Worm (Caenorhabditis elegans): ENCODE data around the gene ptr-8.

ptr-8 gene

DNA sequence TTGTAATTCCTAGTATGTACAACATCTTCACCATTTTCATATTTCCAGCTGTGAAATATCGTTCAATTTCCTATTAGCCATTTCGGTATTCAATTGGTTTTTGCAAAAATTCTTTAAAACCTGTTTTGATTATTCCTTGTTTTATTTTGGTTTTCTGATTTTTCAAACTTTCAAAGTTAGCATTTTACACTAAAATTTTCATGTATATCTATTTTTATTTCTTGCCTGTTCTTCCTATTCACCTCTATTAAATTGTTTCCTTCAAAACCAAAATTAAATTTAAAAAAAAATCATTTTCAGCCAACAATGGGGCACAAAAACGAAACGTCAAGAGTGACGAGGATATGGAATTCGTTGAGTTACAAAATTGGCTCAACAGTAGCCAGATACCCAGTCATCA is at the start of gene ptr-8:
Gene ptr-8, plus strand, starts transcription at position 301 of the 400 bp plus-strand sequence.
- no peak for TF ChIP-seq unc-62 (GFP tag; optimal IDR thresholded peaks at IDR 0.05)

DNA sequence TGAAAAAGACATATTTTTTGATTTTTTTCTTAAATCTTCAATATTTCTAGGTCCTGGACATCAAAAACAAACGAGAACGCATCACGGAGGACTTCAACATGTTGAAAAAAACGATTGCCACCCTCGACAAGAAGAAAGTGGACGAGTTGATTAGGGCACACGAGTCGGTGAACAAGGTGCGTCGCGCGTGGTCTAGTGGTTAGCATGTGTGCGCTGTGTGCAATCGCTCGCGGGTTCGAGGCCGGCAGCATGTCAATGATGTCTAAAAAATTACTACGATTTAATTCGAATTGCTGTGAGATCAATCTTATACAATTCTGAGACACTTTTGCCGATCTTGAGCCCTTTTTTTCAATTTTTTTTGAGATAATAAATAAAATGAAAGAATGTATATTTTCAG is 49.0 kb upstream of the ptr-8 start:
- no peak for TF ChIP-seq unc-62 (GFP tag; optimal IDR thresholded peaks at IDR 0.05)

DNA sequence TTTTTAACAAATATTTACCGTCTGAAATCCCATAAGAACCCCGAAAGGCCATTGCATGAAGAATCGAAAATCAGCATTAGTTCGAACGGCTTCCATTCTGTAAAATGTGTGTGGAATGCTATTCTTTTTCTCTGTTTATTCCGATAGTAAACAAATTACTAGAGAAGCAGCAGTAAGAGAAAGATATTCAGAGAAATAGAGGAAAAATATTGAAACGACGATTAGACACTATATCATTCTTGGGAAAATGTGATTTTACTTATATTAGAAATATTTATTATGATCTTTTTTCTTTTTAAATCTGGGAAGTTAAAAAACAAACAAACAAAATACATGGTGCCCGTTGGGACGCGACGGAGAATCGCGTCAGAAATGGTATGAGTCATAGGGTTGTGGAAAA is 45.6 kb upstream of the ptr-8 start, which contains the start of gene M106.8:
Gene M106.8, minus strand, starts transcription at position 101 of the 400 bp plus-strand sequence.
- no peak for TF ChIP-seq unc-62 (GFP tag; optimal IDR thresholded peaks at IDR 0.05)

DNA sequence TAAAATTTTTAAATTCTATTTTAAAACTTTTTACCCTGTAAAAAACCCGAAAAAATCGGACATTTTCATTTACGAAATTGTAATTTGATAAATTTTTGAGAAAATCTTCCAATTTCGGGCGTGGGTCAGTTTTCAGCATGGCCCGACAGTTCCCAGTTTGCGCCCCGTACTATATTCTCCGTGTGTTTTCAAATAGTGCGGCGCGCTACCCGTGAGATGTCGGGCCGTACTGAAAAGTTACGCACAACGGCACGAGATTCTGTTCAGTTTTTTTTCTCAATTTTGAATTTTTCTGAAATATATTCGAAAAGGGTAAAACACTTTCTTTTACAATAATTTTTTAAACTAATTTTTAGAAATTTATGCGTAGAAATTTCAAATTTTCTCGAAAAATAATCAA is 42.0 kb upstream of the ptr-8 start:
- no peak for TF ChIP-seq unc-62 (GFP tag; optimal IDR thresholded peaks at IDR 0.05)

DNA sequence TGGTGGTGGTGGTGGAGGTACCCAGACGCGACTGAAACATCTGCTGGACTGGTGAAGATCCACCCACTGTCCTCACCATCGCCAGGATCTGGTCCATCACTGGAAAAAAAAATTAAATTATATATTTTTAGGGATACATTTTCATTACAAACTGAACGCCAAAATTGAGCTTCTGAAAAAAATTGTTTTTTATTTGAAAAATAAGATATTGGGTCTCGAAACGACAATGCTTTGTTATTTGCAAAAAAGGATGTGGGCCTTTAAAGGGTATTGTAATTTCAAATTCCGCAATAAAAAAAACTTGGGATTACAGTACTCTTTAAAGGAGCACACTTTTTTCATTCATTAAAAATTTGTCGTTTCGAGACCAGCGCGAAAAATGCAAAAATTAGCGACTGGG is 39.2 kb upstream of the ptr-8 start, which contains the start of gene M106.2:
Gene M106.2, minus strand, starts transcription at position 101 of the 400 bp plus-strand sequence.
- TF ChIP-seq unc-62 (GFP tag; optimal IDR thresholded peaks at IDR 0.05), result no peak

DNA sequence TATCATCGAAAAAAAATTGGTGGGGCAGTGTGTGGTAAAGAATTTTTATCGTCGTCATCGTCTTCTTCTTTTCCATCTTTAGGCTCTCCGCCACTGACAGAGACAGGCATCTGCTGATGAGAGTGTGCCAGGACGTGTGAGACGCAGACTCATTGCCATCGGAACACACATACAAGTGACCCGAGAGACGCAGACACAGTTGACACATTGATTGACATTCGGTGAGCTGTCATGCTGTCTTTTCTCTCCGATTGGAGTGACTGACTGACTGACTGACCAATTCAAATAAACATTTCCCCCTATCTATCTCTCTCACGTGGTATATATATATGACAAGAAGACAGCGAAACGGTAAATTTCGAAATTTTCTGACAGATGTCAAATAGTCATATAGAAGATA is 38.0 kb upstream of the ptr-8 start:
- no peak for TF ChIP-seq unc-62 (GFP tag; optimal IDR thresholded peaks at IDR 0.05)

DNA sequence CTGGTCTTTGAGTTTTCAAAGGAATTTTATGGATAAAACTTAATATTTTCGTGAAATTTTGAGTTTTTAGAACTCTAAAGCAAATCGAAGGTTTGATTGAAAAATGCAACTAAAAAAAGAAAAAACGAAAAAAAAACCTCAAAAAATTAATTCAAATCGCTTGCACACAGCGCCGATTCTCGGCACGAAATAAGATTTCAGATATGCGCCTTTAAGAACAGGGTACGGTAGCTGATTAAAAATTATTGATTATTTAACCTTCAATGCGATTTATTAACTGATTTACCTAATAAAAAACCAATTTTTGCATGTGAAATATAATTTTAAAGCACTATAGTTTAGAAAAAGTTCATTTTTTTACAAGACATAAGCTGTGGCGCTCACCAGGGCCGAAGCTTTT is 36.2 kb upstream of the ptr-8 start:
- TF ChIP-seq unc-62 (GFP tag; optimal IDR thresholded peaks at IDR 0.05), result no peak

DNA sequence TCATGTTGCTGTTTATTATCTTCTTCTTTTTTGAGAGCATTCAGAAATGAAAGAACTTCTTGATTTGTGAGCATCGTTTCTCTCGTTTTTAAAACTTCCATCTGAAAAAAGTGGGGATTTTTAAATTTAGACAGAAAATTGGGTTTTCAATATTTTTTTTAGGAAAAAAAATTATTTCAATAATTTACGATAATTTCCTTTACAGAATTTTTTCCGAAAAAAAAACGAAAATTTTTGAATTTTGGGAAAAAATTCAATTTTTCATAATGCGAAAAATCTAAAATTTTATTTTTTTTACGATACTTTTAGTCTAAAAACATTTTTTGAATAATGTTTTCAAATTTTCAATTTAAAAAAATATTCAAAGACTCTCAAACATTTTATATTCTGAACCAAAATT is 32.0 kb upstream of the ptr-8 start, which contains the start of gene M106.7:
Gene M106.7, minus strand, starts transcription at position 101 of the 400 bp plus-strand sequence.
- no peak for TF ChIP-seq unc-62 (GFP tag; optimal IDR thresholded peaks at IDR 0.05)

DNA sequence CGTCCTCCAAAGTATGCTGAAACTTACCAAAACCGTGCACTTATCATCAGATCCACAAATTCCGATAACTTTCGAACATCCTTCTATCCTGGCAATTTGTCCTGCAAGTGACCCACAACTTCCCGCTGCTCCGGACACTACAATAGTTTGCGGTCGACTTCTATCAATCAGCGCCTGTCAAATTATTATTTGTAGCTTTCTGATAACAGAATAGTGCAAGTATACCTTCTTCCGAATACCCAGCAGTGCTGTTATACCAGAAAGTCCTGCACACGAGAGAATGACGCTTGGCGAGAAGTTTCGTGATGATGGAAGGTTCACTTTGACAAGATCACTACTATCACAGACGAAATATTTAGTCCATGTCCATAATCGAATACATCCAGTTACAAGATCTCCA is 29.7 kb upstream of the ptr-8 start:
- no peak for TF ChIP-seq unc-62 (GFP tag; optimal IDR thresholded peaks at IDR 0.05)

DNA sequence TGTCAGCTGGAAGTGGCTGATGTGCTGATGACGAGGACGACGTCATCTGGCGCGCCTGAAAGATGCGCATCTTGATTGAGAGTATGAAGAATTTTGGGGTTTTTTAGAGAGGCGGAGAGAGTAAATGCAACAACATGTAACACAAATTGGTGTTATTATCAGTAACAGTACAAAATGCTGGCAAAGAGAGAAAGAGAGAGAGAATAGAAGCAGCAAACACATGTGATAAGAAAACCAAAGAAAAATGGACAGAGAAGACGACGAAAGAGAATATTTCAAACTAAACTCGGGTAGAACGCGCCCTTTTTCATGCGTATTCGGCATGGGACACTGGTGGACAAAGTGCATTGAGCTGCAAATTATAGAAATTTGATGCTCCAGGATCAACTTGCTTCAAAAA is 28.2 kb upstream of the ptr-8 start, which contains the start of gene M106.3:
Gene M106.3, minus strand, starts transcription at position 70 of the 400 bp plus-strand sequence.
- TF ChIP-seq unc-62 (GFP tag; optimal IDR thresholded peaks at IDR 0.05), result no peak

DNA sequence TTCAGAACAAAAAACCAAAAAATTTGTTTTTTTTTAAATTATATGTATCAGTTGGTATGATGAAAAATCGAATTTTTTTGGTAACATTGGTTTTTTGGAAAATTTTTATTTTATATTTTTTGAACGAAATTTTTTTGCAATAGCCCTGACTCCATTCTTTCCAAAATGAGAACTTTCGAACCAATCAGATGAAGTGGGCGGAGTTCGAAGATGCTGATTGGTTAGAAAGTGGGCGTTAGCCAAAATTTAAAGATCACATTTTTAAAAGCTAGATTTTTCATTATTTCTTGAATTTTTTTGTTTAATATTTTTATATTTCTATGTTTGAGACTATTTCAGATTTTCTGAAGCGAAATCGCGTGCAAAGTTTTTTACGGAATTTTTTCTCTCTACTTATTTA is 27.8 kb upstream of the ptr-8 start:
- no peak for TF ChIP-seq unc-62 (GFP tag; optimal IDR thresholded peaks at IDR 0.05)

DNA sequence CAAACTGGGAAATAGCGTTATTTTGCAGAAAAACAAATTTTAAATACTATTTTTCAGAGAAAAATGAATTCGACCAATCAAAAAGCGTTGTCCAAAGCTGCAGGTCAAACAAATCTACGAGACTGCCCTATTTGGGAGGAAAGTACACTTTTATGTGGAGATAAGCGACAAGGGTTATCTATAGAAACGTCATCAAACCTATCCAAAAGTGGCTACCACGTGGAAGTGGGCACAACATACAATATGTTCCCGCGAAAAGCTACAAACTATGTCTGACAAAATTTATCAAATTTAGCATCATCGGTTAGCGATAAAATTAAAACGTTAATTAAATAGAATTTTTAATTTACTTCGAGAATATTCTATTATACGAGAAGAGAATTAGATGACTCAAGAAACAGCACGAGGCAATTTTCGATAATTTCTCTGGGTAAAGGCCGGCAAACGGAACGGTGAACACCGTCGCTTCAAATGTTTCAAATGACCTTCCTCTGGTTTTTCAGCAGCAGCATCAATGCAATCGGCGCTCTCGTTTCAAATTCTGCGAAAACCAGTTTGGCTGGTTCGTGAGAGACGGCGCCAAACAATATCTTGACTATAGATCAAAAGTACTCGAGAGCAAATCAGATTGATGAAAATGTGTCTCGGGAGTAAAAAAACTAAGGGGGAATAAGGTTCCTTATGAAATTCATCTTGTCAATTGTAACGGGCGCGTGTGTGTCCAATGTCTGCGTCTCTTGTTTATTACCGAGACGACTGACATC is 27.2 kb upstream of the ptr-8 start:
- TF ChIP-seq unc-62 (GFP tag; optimal IDR thresholded peaks at IDR 0.05), result no peak

DNA sequence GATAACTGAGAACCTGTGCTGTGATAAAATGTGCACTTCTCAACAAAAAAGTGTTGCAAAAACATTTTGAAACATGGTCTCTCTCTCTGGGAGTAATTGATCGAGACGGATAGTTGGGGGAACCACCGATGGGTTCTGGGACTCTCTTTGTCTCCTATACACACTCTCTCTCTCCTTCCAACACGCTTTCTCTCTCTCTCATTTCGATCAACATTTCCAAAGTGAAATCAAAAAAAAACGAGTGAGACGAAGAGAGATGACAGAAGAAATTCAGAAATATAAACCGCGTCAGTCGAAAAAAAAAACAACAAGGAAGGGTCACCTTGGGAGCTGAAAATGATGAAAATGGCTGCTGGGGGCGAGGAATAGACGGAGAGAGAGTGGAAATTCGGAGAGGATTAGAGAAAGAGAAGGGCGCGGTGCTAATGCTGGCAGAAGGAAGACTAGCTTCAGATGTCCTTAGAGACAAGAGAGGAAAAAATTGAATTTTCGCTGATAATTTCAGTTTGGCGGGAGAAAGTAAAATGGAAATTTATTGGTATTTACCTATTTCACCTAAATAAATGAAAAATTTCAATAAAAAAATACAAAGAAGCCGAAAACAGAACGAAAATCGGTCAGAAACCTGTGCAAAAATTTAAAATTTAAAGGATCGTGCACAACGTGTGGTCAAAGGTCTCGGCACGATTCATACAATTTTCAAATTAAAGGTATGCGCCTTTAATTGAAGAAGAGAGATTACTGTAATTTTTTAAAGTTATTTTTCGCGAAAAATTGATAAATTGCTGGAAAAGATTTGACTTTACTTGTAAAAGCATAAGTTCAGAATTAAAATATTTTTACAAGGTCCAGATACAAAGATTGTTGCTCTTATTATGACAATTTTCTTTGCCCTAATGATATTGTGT is 26.1 kb upstream of the ptr-8 start:
- TF ChIP-seq unc-62 (GFP tag; optimal IDR thresholded peaks at IDR 0.05), result no peak

DNA sequence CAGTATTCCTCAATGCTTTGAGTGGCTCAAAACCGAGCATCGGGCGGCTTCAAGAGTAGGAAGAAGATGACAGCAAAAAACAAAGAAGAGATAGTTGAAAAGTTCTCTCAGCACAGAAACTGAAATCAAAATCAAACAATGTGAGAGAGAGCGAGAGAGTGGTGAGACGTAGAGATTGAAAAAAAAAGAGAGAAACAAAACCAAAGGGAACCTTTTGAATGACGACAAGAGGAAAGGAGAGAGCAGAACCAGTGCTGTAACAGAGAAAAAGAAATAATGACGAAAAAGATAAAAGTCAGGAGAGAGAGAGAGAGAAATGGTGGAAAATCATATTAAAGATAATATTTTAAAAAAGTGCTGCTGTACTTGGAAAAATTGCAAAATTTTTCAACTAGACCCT is 21.9 kb upstream of the ptr-8 start:
- no peak for TF ChIP-seq unc-62 (GFP tag; optimal IDR thresholded peaks at IDR 0.05)

DNA sequence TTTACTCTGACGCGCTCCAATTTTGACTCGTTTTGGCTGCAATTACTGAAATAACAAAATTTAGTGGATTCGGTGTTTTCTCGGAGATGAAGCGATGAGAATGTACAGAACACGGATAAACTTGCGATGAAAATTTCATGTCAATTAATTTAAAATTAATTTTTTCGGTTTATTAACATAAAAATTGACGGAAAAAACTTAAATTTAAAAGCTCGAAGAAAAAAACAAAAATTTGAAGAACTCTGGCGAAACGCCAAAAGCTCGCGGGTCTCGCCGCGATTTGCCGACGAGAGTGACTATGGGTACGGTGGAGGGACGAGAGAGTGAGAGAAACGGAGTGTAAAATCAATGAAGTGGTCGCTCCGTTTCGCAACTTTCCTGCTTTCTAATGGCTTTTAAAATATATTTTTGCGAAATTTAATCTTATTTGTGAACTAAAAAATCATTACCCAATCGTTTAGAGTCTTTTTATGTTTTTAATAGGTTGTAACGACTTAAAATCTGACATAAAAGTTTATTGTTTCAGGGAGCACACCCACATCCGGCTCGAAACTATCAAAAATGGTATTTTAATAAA is 20.3 kb upstream of the ptr-8 start, which contains the start of the genes gmps-1 and cap-2:
Gene gmps-1, minus strand, starts transcription at position 51 of the 577 bp plus-strand sequence.
Gene cap-2, plus strand, starts transcription at position 527 of the 577 bp plus-strand sequence.
- TF ChIP-seq unc-62 (GFP tag; optimal IDR thresholded peaks at IDR 0.05), result no peak

DNA sequence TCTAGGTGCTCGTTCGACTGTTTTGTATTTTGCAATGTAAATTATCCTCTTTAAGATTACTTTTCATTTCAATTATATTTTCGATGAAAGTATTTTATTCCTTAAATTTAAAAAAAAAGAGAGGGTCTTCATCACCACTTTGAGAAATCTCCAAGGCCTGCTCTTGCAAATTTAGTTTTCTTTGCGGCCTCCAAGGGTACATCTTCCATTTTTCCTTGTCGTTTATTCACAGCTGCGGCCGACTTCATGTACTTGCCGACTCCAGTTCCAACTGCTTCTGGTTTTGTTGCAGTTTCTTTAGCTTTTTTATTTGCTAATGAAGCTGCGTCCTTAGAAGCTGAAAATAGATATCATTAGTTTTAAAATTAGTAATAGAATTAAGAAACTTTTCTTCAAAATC is 18.4 kb upstream of the ptr-8 start:
- no peak for TF ChIP-seq unc-62 (GFP tag; optimal IDR thresholded peaks at IDR 0.05)

All from whole organism, dauer.